Worm (Caenorhabditis elegans): ENCODE results near the gene srbc-61.

srbc-61 gene

DNA sequence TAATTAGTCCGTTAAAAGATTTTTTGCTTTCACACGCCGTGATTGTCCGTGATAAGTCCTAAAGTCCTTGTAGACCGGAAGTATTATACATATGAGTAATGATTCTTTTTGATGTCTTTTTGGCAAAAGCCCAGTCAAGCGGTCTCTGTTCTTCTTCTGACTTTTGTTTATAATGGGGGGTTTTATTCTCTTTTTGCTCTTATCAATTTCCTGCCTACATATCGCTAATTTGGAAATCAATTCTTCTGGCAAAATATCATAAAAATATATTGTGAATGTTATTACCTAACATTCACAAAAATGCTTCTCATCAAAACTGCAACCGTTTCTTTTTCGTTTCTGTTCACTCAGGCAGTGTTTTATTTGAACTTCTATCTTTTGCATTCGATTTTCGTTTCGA is at the start of gene srbc-61:
srbc-61 (plus strand) TSS at position 301 of the 400 bp plus-strand sequence.
- no peak for TF ChIP-seq ztf-4 (tag; optimal IDR thresholded peaks at IDR 0.05)
- TF ChIP-seq fkh-4 (tag; optimal IDR thresholded peaks at IDR 0.05; ENCODE audit: borderline replicate concordance) = no peak
- TF ChIP-seq isw-1 (GFP tag; IDR thresholded peaks at IDR 0.05) = no peak
- no peak for TF ChIP-seq dsc-1 (tag; optimal IDR thresholded peaks at IDR 0.05)
- no peak for TF ChIP-seq jun-1 (tag; optimal IDR thresholded peaks at IDR 0.05)
- TF ChIP-seq ces-1 (GFP tag; optimal IDR thresholded peaks at IDR 0.05) = no peak
- no peak for TF ChIP-seq lir-3 (tag; optimal IDR thresholded peaks at IDR 0.05; ENCODE audit: poor library complexity)
- TF ChIP-seq hpl-2 (GFP tag; optimal IDR thresholded peaks at IDR 0.05) = no peak
- no peak for TF ChIP-seq unc-62 (GFP tag; optimal IDR thresholded peaks at IDR 0.05)
- TF ChIP-seq rnt-1 (tag; optimal IDR thresholded peaks at IDR 0.05) = no peak
- no peak for TF ChIP-seq aha-1 (tag; optimal IDR thresholded peaks at IDR 0.05)
- TF ChIP-seq sox-4 (tag; optimal IDR thresholded peaks at IDR 0.05) = no peak
- no peak for TF ChIP-seq xbp-1 (tag; optimal IDR thresholded peaks at IDR 0.05)
- no peak for TF ChIP-seq grh-1 (GFP tag; IDR thresholded peaks at IDR 0.05)
- TF ChIP-seq ceh-8 (GFP tag; optimal IDR thresholded peaks at IDR 0.05) = no peak
- no peak for TF ChIP-seq ceh-63 (GFP tag; optimal IDR thresholded peaks at IDR 0.05)

- no peak for TF ChIP-seq ceh-90 (tag; optimal IDR thresholded peaks at IDR 0.05)
- no peak for TF ChIP-seq nhr-84 (tag; optimal IDR thresholded peaks at IDR 0.05)
- no peak for TF ChIP-seq ceh-8 (GFP tag; optimal IDR thresholded peaks at IDR 0.05)
- no peak for TF ChIP-seq grh-1 (GFP tag; IDR thresholded peaks at IDR 0.05)
- TF ChIP-seq Y116A8C.19 (tag; optimal IDR thresholded peaks at IDR 0.05; ENCODE audit: borderline replicate concordance) = no peak
- TF ChIP-seq efl-3 (GFP tag; optimal IDR thresholded peaks at IDR 0.05) = no peak
- TF ChIP-seq xbp-1 (tag; optimal IDR thresholded peaks at IDR 0.05) = no peak
- no peak for TF ChIP-seq lin-15B (tag; optimal IDR thresholded peaks at IDR 0.05)
- TF ChIP-seq mef-2 (tag; optimal IDR thresholded peaks at IDR 0.05) = no peak
- no peak for TF ChIP-seq nhr-19 (GFP tag; conservative IDR thresholded peaks at IDR 0.05)
- TF ChIP-seq lir-3 (tag; optimal IDR thresholded peaks at IDR 0.05; ENCODE audit: poor library complexity) = no peak
- no peak for TF ChIP-seq isw-1 (GFP tag; IDR thresholded peaks at IDR 0.05)
Observed at ce11 chrV:17429262-17429661, 47.3 kb upstream of the srbc-61 start.

DNA sequence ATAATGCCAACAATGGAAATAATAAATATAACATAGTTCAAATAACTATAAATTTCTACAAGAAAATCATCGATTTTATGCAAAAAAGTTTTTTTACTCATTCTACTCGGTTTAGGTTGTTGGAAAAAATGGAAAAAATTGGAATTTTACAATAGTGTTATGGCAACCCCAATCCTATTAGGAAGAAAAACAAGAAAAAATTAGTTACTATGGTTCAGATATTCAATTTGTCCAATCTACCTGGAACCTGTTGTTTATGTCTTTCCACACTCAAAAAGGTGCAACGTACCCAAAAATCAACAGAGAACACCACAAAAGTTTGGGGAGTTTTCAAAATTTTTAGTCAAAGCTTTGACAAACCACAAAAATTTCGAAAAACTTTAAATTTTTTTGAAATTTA is 46.5 kb upstream of the srbc-61 start, which contains the start of gene T27C5.10:
T27C5.10 (minus strand) TSS at position 101 of the 400 bp plus-strand sequence.
- no peak for TF ChIP-seq mep-1 (tag; optimal IDR thresholded peaks at IDR 0.05)
- no peak for TF ChIP-seq unc-30 (tag; optimal IDR thresholded peaks at IDR 0.05)
- TF ChIP-seq snpc-4 (tag; optimal IDR thresholded peaks at IDR 0.05) = no peak
- TF ChIP-seq dsc-1 (tag; optimal IDR thresholded peaks at IDR 0.05) = no peak
- no peak for TF ChIP-seq mab-9 (GFP tag; IDR thresholded peaks at IDR 0.05)
- no peak for TF ChIP-seq F16B12.6 (tag; optimal IDR thresholded peaks at IDR 0.05)
- no peak for TF ChIP-seq lsy-2 (tag; optimal IDR thresholded peaks at IDR 0.05)
- TF ChIP-seq pag-3 (tag; optimal IDR thresholded peaks at IDR 0.05; ENCODE audit: borderline replicate concordance, insufficient read depth) = no peak
- TF ChIP-seq swsn-7 (tag; optimal IDR thresholded peaks at IDR 0.05) = no peak
- TF ChIP-seq ceh-82 (tag; optimal IDR thresholded peaks at IDR 0.05) = no peak
- no peak for TF ChIP-seq zip-4 (GFP tag; optimal IDR thresholded peaks at IDR 0.05)
- no peak for TF ChIP-seq ztf-11 (tag; optimal IDR thresholded peaks at IDR 0.05)
- TF ChIP-seq fos-1 (tag; optimal IDR thresholded peaks at IDR 0.05) = no peak
- no peak for TF ChIP-seq lin-39 (tag; optimal IDR thresholded peaks at IDR 0.05)
- TF ChIP-seq lin-13 (GFP tag; optimal IDR thresholded peaks at IDR 0.05) = no peak
- no peak for TF ChIP-seq nhr-237 (tag; optimal IDR thresholded peaks at IDR 0.05)
- TF ChIP-seq lin-14 (GFP tag; optimal IDR thresholded peaks at IDR 0.05) = no peak
- no peak for TF ChIP-seq ceh-63 (GFP tag; optimal IDR thresholded peaks at IDR 0.05)
- TF ChIP-seq hpl-2 (GFP tag; optimal IDR thresholded peaks at IDR 0.05) = no peak
